Worm (Caenorhabditis elegans) whole organism, L3 larva: ENCODE results near the gene T15H9.4.

Source experiments
- R02D3.7 ChIP-seq: fragments of 150-350 bp; optimal IDR thresholded peaks from 2 replicates; lab custom pipeline; 2014; ENCODE audit warnings: missing biosample characterization, missing genetic modification characterization
- ZK546.5 ChIP-seq: sonication (generic microtip); optimal IDR thresholded peaks from 2 replicates; lab custom pipeline; 2017; ENCODE audit warnings: missing biosample characterization, missing genetic modification characterization
- ceh-82 ChIP-seq: fragments of 150-350 bp; optimal IDR thresholded peaks from 2 replicates; lab custom pipeline; 2014; ENCODE audit warnings: missing biosample characterization, missing genetic modification characterization
- daf-12 ChIP-seq: fragments of 150-350 bp; optimal IDR thresholded peaks from 2 replicates; lab custom pipeline; 2014; ENCODE audit warnings: missing biosample characterization, missing genetic modification reagents, missing genetic modification characterization
- egl-27 ChIP-seq: sonication (generic microtip); optimal IDR thresholded peaks from 4 replicates; lab custom pipeline; 2017; ENCODE audit warnings: missing biosample characterization, missing genetic modification reagents, missing genetic modification characterization
- egl-5 ChIP-seq: fragments of 150-350 bp; optimal IDR thresholded peaks from 2 replicates; lab custom pipeline; 2017; ENCODE audit warnings: missing biosample characterization, missing genetic modification reagents, missing genetic modification characterization, inconsistent platforms
- elt-2 ChIP-seq: sonication (generic microtip); optimal IDR thresholded peaks from 2 replicates; lab custom pipeline; 2016; ENCODE audit warnings: missing genetic modification reagents, mild to moderate bottlenecking, missing genetic modification characterization, missing compliant biosample characterization
- fos-1 ChIP-seq: fragments of 150-350 bp; optimal IDR thresholded peaks from 2 replicates; lab custom pipeline; 2014; ENCODE audit warnings: missing biosample characterization, missing genetic modification characterization
- nhr-11 ChIP-seq: fragments of 150-350 bp; optimal IDR thresholded peaks from 2 replicates; lab custom pipeline; 2014; ENCODE audit warnings: missing biosample characterization, missing genetic modification characterization
- nhr-12 ChIP-seq: fragments of 150-350 bp; optimal IDR thresholded peaks from 2 replicates; lab custom pipeline; 2014; ENCODE audit warnings: missing biosample characterization, missing genetic modification characterization
- nhr-25 ChIP-seq: sonication (generic microtip); optimal IDR thresholded peaks from 2 replicates; lab custom pipeline; 2017; ENCODE audit warnings: missing biosample characterization, missing genetic modification characterization
- pha-4 ChIP-seq: fragments of 150-350 bp; optimal IDR thresholded peaks from 2 replicates; lab custom pipeline; 2014; ENCODE audit warnings: missing biosample characterization, missing genetic modification reagents, missing genetic modification characterization
- unc-39 ChIP-seq: sonication (generic microtip); optimal IDR thresholded peaks from 4 replicates; lab custom pipeline; 2017; ENCODE audit warnings: missing biosample characterization, missing genetic modification characterization
- zag-1 ChIP-seq: fragments of 150-350 bp; optimal IDR thresholded peaks from 2 replicates; lab custom pipeline; 2014; ENCODE audit warnings: missing biosample characterization, missing genetic modification characterization

ce11 chrII:9611347-9611923 is at the start of gene T15H9.4, which contains the start of gene T15H9.5:
- no peak for TF ChIP-seq unc-39 (tag; lab: Kevin White, UChicago)
- no peak for TF ChIP-seq pha-4 (tag; lab: Kevin White, UChicago)
- TF ChIP-seq fos-1 (tag; lab: Kevin White, UChicago): no peak
- TF ChIP-seq egl-5 (tag; lab: Kevin White, UChicago): no peak
- no peak for TF ChIP-seq ceh-82 (tag; lab: Kevin White, UChicago)
- TF ChIP-seq egl-27: no peak
- TF ChIP-seq nhr-12 (tag; lab: Kevin White, UChicago): no peak
- TF ChIP-seq nhr-25 (tag; lab: Kevin White, UChicago): no peak
- TF ChIP-seq nhr-11: no peak
- TF ChIP-seq daf-12: no peak
- no peak for TF ChIP-seq zag-1
- no peak for TF ChIP-seq elt-2
- TF ChIP-seq ZK546.5 (tag; lab: Kevin White, UChicago): no peak
- no peak for TF ChIP-seq R02D3.7 (tag; lab: Kevin White, UChicago)
